Worm (Caenorhabditis elegans) whole organism, L4 larva: ENCODE data around the gene F21G4.5.
A peak's percentile ranks its signal among the peaks of the same experiment; 100 is the strongest.

ENCODE experiments used
- F37D6.2 ChIP-seq: sonication (generic microtip); optimal IDR thresholded peaks from 2 replicates; lab custom pipeline; 2016; ENCODE audit warnings: mild to moderate bottlenecking, missing genetic modification characterization, missing compliant biosample characterization
- F49E8.2 ChIP-seq: sonication (generic microtip); optimal IDR thresholded peaks from 2 replicates; lab custom pipeline; 2016; ENCODE audit warnings: missing compliant biosample characterization, mild to moderate bottlenecking, missing genetic modification characterization, borderline replicate concordance
- T20F7.1 ChIP-seq: fragments of 200-800 bp; sonication (Bioruptor generic); optimal IDR thresholded peaks from 2 replicates; lab custom pipeline; 2018; ENCODE audit warnings: mild to moderate bottlenecking, missing genetic modification characterization, missing compliant biosample characterization
- T26A8.4 ChIP-seq: fragments of 200-800 bp; sonication (Bioruptor generic); IDR thresholded peaks from 2 replicates; pipeline ENCODE4 v1.3.6; 2022; ENCODE audit warnings: missing genetic modification characterization, missing compliant biosample characterization
- Y105C5A.15 ChIP-seq: fragments of 200-800 bp; sonication (Bioruptor generic); IDR thresholded peaks from 2 replicates; pipeline ENCODE4 v1.3.6; 2022; ENCODE audit warnings: missing genetic modification characterization, missing compliant biosample characterization
- ZK337.2 ChIP-seq: fragments of 200-800 bp; sonication (Bioruptor generic); IDR thresholded peaks from 2 replicates; pipeline ENCODE4 v1.3.6; 2022; ENCODE audit warnings: missing genetic modification reagents, missing genetic modification characterization, missing compliant biosample characterization
- aly-2 ChIP-seq: sonication (generic microtip); optimal IDR thresholded peaks from 2 replicates; lab custom pipeline; 2018; ENCODE audit warnings: missing biosample characterization, missing genetic modification characterization
- ama-1 ChIP-seq: fragments of 150-350 bp; optimal IDR thresholded peaks from 2 replicates; lab custom pipeline; 2014; ENCODE audit warnings: inconsistent platforms, mixed read lengths
- ceh-28 ChIP-seq: fragments of 150-350 bp; optimal IDR thresholded peaks from 2 replicates; lab custom pipeline; 2014; ENCODE audit warnings: missing biosample characterization, missing genetic modification reagents, missing genetic modification characterization
- ceh-32 ChIP-seq: sonication (generic microtip); optimal IDR thresholded peaks from 2 replicates; lab custom pipeline; 2016; ENCODE audit warnings: mild to moderate bottlenecking, missing genetic modification characterization, missing compliant biosample characterization; ENCODE audit not compliant: poor library complexity
- ceh-62 ChIP-seq: sonication (generic microtip); optimal IDR thresholded peaks from 2 replicates; lab custom pipeline; 2017; ENCODE audit warnings: missing biosample characterization, missing genetic modification characterization
- ceh-82 ChIP-seq: sonication (generic microtip); optimal IDR thresholded peaks from 2 replicates; lab custom pipeline; 2017; ENCODE audit warnings: missing biosample characterization, missing genetic modification characterization
- ctbp-1 ChIP-seq: fragments of 200-800 bp; sonication (Bioruptor generic); IDR thresholded peaks from 2 replicates; pipeline ENCODE4 v1.3.6; 2022; ENCODE audit warnings: missing genetic modification reagents, missing genetic modification characterization, missing compliant biosample characterization
- daf-12 ChIP-seq: fragments of 150-350 bp; optimal IDR thresholded peaks from 2 replicates; lab custom pipeline; 2014; ENCODE audit warnings: missing biosample characterization, missing genetic modification reagents, missing genetic modification characterization
- daf-16 ChIP-seq, 3 experiments: sonication (generic microtip); optimal IDR thresholded peaks; 2 replicates each; lab custom pipeline; 2016 to 2017; ENCODE audit warnings: missing genetic modification characterization in 3 of 3, missing genetic modification reagents in 3 of 3, mild to moderate bottlenecking in 2 of 3, missing compliant biosample characterization in 2 of 3, missing biosample characterization in 1 of 3, moderate library complexity in 1 of 3
- dmd-6 ChIP-seq: fragments of 200-800 bp; sonication (Bioruptor generic); IDR thresholded peaks from 2 replicates; pipeline ENCODE4 v1.3.6; 2022; ENCODE audit warnings: missing genetic modification reagents, missing genetic modification characterization, missing compliant biosample characterization
- duxl-1 ChIP-seq: sonication (generic microtip); optimal IDR thresholded peaks from 2 replicates; lab custom pipeline; 2016; ENCODE audit warnings: mild to moderate bottlenecking, missing genetic modification characterization, moderate library complexity, missing compliant biosample characterization; ENCODE audit not compliant: poor library complexity
- fkh-10 ChIP-seq: fragments of 150-350 bp; optimal IDR thresholded peaks from 2 replicates; lab custom pipeline; 2014; ENCODE audit warnings: missing biosample characterization, missing genetic modification reagents, missing genetic modification characterization
- hlh-11 ChIP-seq: fragments of 200-800 bp; sonication (Bioruptor generic); optimal IDR thresholded peaks from 2 replicates; lab custom pipeline; 2018; ENCODE audit warnings: mild to moderate bottlenecking, missing genetic modification characterization, missing compliant biosample characterization
- jun-1 ChIP-seq: fragments of 150-350 bp; optimal IDR thresholded peaks from 2 replicates; lab custom pipeline; 2014; ENCODE audit warnings: missing biosample characterization, missing genetic modification reagents, missing genetic modification characterization
- lin-1 ChIP-seq: fragments of 200-800 bp; sonication (Bioruptor generic); IDR thresholded peaks from 2 replicates; pipeline ENCODE4 v1.3.6; 2022; ENCODE audit warnings: missing genetic modification reagents, missing genetic modification characterization, missing compliant biosample characterization
- lin-13 ChIP-seq: fragments of 150-350 bp; optimal IDR thresholded peaks from 2 replicates; lab custom pipeline; 2014; ENCODE audit warnings: missing biosample characterization, missing genetic modification reagents, missing genetic modification characterization
- lin-15B ChIP-seq: fragments of 150-350 bp; sonication (generic microtip); optimal IDR thresholded peaks from 3 replicates; lab custom pipeline; 2014; ENCODE audit warnings: missing biosample characterization, missing genetic modification characterization
- lin-29 ChIP-seq: fragments of 200-800 bp; sonication (Bioruptor generic); IDR thresholded peaks from 2 replicates; pipeline ENCODE4 v1.3.6; 2022; ENCODE audit warnings: missing genetic modification reagents, missing genetic modification characterization, missing compliant biosample characterization
- lin-39 ChIP-seq: fragments of 150-350 bp; optimal IDR thresholded peaks from 2 replicates; lab custom pipeline; 2014; ENCODE audit warnings: missing biosample characterization, missing genetic modification reagents, missing genetic modification characterization
- lir-3 ChIP-seq: sonication (generic microtip); optimal IDR thresholded peaks from 2 replicates; lab custom pipeline; 2016; ENCODE audit warnings: mild to moderate bottlenecking, missing genetic modification characterization, missing compliant biosample characterization
- lsy-2 ChIP-seq, 2 experiments: fragments of 150-350 bp in 1 of 2; sonication (generic microtip) in 1 of 2; optimal IDR thresholded peaks; 2 replicates each; lab custom pipeline; 2014 to 2017; ENCODE audit warnings: missing biosample characterization in 2 of 2, missing genetic modification characterization in 2 of 2
- mdl-1 ChIP-seq, 2 experiments: fragments of 150-350 bp in 1 of 2; sonication (generic microtip) in 1 of 2; optimal IDR thresholded peaks; 2 replicates each; lab custom pipeline; 2014 to 2017; ENCODE audit warnings: missing biosample characterization in 2 of 2, missing genetic modification characterization in 2 of 2
- nhr-237 ChIP-seq: sonication (generic microtip); optimal IDR thresholded peaks from 2 replicates; lab custom pipeline; 2017; ENCODE audit warnings: missing biosample characterization, missing genetic modification characterization
- nhr-28 ChIP-seq: fragments of 150-350 bp; optimal IDR thresholded peaks from 2 replicates; lab custom pipeline; 2014; ENCODE audit warnings: missing biosample characterization, missing genetic modification characterization
- nhr-42 ChIP-seq: fragments of 200-800 bp; sonication (Bioruptor generic); IDR thresholded peaks from 2 replicates; pipeline ENCODE4 v1.3.6; 2022; ENCODE audit warnings: missing genetic modification characterization, missing compliant biosample characterization
- nhr-77 ChIP-seq: fragments of 150-350 bp; optimal IDR thresholded peaks from 2 replicates; lab custom pipeline; 2014; ENCODE audit warnings: missing biosample characterization, missing genetic modification characterization
- pha-4 ChIP-seq, 2 experiments: fragments of 150-350 bp in 1 of 2; fragments of 200-800 bp in 1 of 2; sonication (Bioruptor generic) in 1 of 2; IDR thresholded peaks in 1 of 2; optimal IDR thresholded peaks in 1 of 2; 2 replicates each; pipeline versions ENCODE4 v1.3.6 to Lab custom; 2014 to 2022; ENCODE audit warnings: missing genetic modification characterization in 2 of 2, missing genetic modification reagents in 2 of 2, missing biosample characterization in 1 of 2, missing compliant biosample characterization in 1 of 2
- pqm-1 ChIP-seq: sonication (generic microtip); optimal IDR thresholded peaks from 2 replicates; lab custom pipeline; 2017; ENCODE audit warnings: missing biosample characterization, missing genetic modification characterization
- saeg-2 ChIP-seq: fragments of 200-800 bp; sonication (Bioruptor generic); IDR thresholded peaks from 2 replicates; pipeline ENCODE4 v1.3.6; 2022; ENCODE audit warnings: missing genetic modification reagents, missing genetic modification characterization, missing compliant biosample characterization
- skn-1 ChIP-seq: fragments of 150-350 bp; optimal IDR thresholded peaks from 2 replicates; lab custom pipeline; 2014; ENCODE audit warnings: missing biosample characterization, missing genetic modification characterization
- snpc-1.2 ChIP-seq: fragments of 200-800 bp; sonication (Bioruptor generic); IDR thresholded peaks from 2 replicates; pipeline ENCODE4 v1.3.6; 2022; ENCODE audit warnings: missing genetic modification reagents, missing genetic modification characterization, missing compliant biosample characterization
- snpc-4 ChIP-seq: fragments of 150-350 bp; optimal IDR thresholded peaks from 2 replicates; lab custom pipeline; 2014; ENCODE audit warnings: missing biosample characterization, missing genetic modification characterization
- spr-3 ChIP-seq: fragments of 200-800 bp; sonication (Bioruptor generic); optimal IDR thresholded peaks from 2 replicates; lab custom pipeline; 2018; ENCODE audit warnings: mild to moderate bottlenecking, missing genetic modification characterization, missing compliant biosample characterization
- tag-97 ChIP-seq: fragments of 200-800 bp; sonication (Bioruptor generic); IDR thresholded peaks from 2 replicates; pipeline ENCODE4 v1.3.6; 2022; ENCODE audit warnings: missing genetic modification characterization, missing compliant biosample characterization
- tra-1 ChIP-seq: fragments of 200-800 bp; sonication (Bioruptor generic); IDR thresholded peaks from 2 replicates; pipeline ENCODE4 v1.3.6; 2022; ENCODE audit warnings: missing genetic modification reagents, missing genetic modification characterization, missing compliant biosample characterization
- unc-130 ChIP-seq: sonication (generic microtip); optimal IDR thresholded peaks from 2 replicates; lab custom pipeline; 2016; ENCODE audit warnings: missing genetic modification reagents, missing genetic modification characterization, missing compliant biosample characterization
- unc-62 ChIP-seq, 3 experiments: fragments of 150-350 bp in 1 of 3; sonication (generic microtip); optimal IDR thresholded peaks in 2 of 3; peaks in 1 of 3; 1 replicate in 1 of 3; 2 replicates in 2 of 3; lab custom pipeline; 2014 to 2017; ENCODE audit warnings: missing biosample characterization in 3 of 3, missing genetic modification characterization in 3 of 3, missing genetic modification reagents in 3 of 3, missing genotype in 1 of 3
- vab-7 ChIP-seq: fragments of 200-800 bp; sonication (Bioruptor generic); IDR thresholded peaks from 2 replicates; pipeline ENCODE4 v1.3.6; 2022; ENCODE audit warnings: missing genetic modification reagents, missing genetic modification characterization, missing compliant biosample characterization
- zag-1 ChIP-seq: fragments of 150-350 bp; optimal IDR thresholded peaks from 2 replicates; lab custom pipeline; 2014; ENCODE audit warnings: missing biosample characterization, missing genetic modification characterization
- zip-11 ChIP-seq: fragments of 200-800 bp; sonication (Bioruptor generic); IDR thresholded peaks from 2 replicates; pipeline ENCODE4 v1.3.6; 2022; ENCODE audit warnings: missing genetic modification characterization, missing compliant biosample characterization
- zip-2 ChIP-seq: fragments of 150-350 bp; optimal IDR thresholded peaks from 2 replicates; lab custom pipeline; 2014; ENCODE audit warnings: missing biosample characterization, missing genetic modification characterization
- ztf-11 ChIP-seq: fragments of 150-350 bp; optimal IDR thresholded peaks from 2 replicates; lab custom pipeline; 2014; ENCODE audit warnings: missing biosample characterization, missing genetic modification characterization

The F21G4.5 gene

ce11 chrX:9883837-9884324 lies 22.1 kb upstream of the F21G4.5 start, which contains the start of gene mrp-4:
mrp-4 (plus strand) TSS chrX:9884274.
- no peak for TF ChIP-seq mdl-1 (tag; optimal IDR thresholded peaks at IDR 0.05; lab: Kevin White, UChicago)
- TF ChIP-seq unc-62 (GFP tag; optimal IDR thresholded peaks at IDR 0.05 in 1 of 2; lab: Kevin White, UChicago) = peak in 1 of 2 experiments; percentile 33
- TF ChIP-seq unc-62 (tag; optimal IDR thresholded peaks at IDR 0.05; lab: Kevin White, UChicago) = no peak
- TF ChIP-seq F37D6.2 (tag; lab: Kevin White, UChicago) = no peak

DNA sequence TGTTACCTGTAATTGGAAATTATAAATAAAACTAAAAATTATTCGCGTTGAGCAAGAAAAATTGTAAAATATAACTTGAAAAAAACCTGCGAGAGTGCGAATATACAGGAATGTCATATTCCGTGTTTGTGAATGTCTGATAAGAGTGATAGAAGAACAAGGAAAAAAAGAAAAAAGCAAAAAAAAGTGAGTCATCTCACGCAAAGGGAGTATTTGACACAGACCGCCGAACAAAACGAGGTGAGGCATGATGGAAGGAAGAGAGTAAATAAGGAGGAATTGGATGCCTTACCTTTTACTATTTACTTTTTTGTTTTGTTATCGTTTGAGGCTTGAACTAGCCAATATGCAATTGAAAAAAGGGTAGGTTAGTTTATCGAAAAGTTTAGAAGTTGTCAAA lies 13.6 kb upstream of the F21G4.5 start, which contains the start of gene F21G4.1:
Gene F21G4.1, minus strand, starts transcription at position 6 of the 400 bp plus-strand sequence.
- TF ChIP-seq Y105C5A.15 (GFP tag; lab: Robert Waterston, UW) (no peak), lin-13 (GFP tag; lab: Kevin White, UChicago) (no peak), nhr-42 (no peak), vab-7 (no peak), F49E8.2 (tag; lab: Kevin White, UChicago) (no peak), saeg-2 (GFP tag; lab: Robert Waterston, UW) (no peak), ceh-28 (tag; lab: Kevin White, UChicago) (no peak), ceh-82 (tag; lab: Kevin White, UChicago) (no peak), skn-1 (tag; lab: Kevin White, UChicago) (no peak), dmd-6 (GFP tag; lab: Robert Waterston, UW) (peak; percentile 26; the same call in 1 of the 2 replicates), daf-12 (tag; lab: Kevin White, UChicago) (no peak), mdl-1 (tag; optimal IDR thresholded peaks at IDR 0.05; lab: Kevin White, UChicago) (peak in 1 of 2 experiments; percentile 4), duxl-1 (tag; lab: Kevin White, UChicago) (no peak), zag-1 (tag; lab: Kevin White, UChicago) (no peak), ceh-62 (no peak), pha-4 (GFP tag; IDR thresholded peaks at IDR 0.05; lab: Robert Waterston, UW) (no peak), pha-4 (tag; optimal IDR thresholded peaks at IDR 0.05; lab: Kevin White, UChicago) (peak; percentile 61), lin-1 (no peak), ctbp-1 (GFP tag; lab: Robert Waterston, UW) (no peak), ama-1 (no peak), spr-3 (no peak), nhr-28 (peak; percentile 26), snpc-1.2 (GFP tag; lab: Robert Waterston, UW) (no peak), unc-130 (no peak), snpc-4 (no peak), pqm-1 (tag; lab: Kevin White, UChicago) (peak; percentile 71), nhr-237 (no peak), aly-2 (tag; lab: Kevin White, UChicago) (no peak), zip-11 (GFP tag; lab: Robert Waterston, UW) (no peak), tra-1 (no peak), ceh-32 (tag; lab: Kevin White, UChicago) (no peak), lir-3 (tag; lab: Kevin White, UChicago) (no peak), hlh-11 (tag; lab: Kevin White, UChicago) (peak; percentile 35), lin-15B (tag; lab: Kevin White, UChicago) (no peak), T26A8.4 (GFP tag; lab: Robert Waterston, UW) (no peak), T20F7.1 (GFP tag; lab: Kevin White, UChicago) (no peak), fkh-10 (GFP tag; lab: Kevin White, UChicago) (no peak), lin-39 (tag; lab: Kevin White, UChicago) (no peak), jun-1 (tag; lab: Kevin White, UChicago) (no peak), tag-97 (no peak), zip-2 (tag; lab: Kevin White, UChicago) (no peak), ZK337.2 (GFP tag; lab: Robert Waterston, UW) (no peak), lsy-2 (tag; optimal IDR thresholded peaks at IDR 0.05; lab: Kevin White, UChicago) (no peak), daf-16 (GFP tag; optimal IDR thresholded peaks at IDR 0.05; lab: Kevin White, UChicago) (no peak), daf-16 (tag; optimal IDR thresholded peaks at IDR 0.05; lab: Kevin White, UChicago) (peak; percentile 76), nhr-77 (tag; lab: Kevin White, UChicago) (no peak), unc-62 (GFP tag; optimal IDR thresholded peaks at IDR 0.05 in 1 of 2; lab: Kevin White, UChicago) (no peak), unc-62 (tag; optimal IDR thresholded peaks at IDR 0.05; lab: Kevin White, UChicago) (no peak), ztf-11 (tag; lab: Kevin White, UChicago) (no peak), lin-29 (GFP tag; lab: Robert Waterston, UW) (no peak)
